Worm (Caenorhabditis elegans) whole organism, young adult: Measurements from ENCODE around the gene nas-13.

Experiments
- F10E7.11 ChIP-seq: sonication (generic microtip); optimal IDR thresholded peaks from 2 replicates; lab custom pipeline; 2017; ENCODE audit warnings: mild to moderate bottlenecking, missing genetic modification characterization, moderate library complexity, missing compliant biosample characterization
- F33H1.4 ChIP-seq: fragments of 200-800 bp; sonication (Bioruptor generic); IDR thresholded peaks from 2 replicates; pipeline ENCODE4 v1.3.6; 2022; ENCODE audit warnings: missing genetic modification reagents, missing genetic modification characterization, missing compliant biosample characterization
- egl-44 ChIP-seq: fragments of 200-800 bp; sonication (Bioruptor generic); IDR thresholded peaks from 2 replicates; pipeline ENCODE4 v1.3.6; 2022; ENCODE audit warnings: missing genetic modification reagents, missing genetic modification characterization, missing compliant biosample characterization
- unc-62 ChIP-seq: fragments of 150-350 bp; optimal IDR thresholded peaks from 2 replicates; lab custom pipeline; 2014; ENCODE audit warnings: missing biosample characterization, missing genetic modification reagents, missing genetic modification characterization

ce11 chrX:15415226-15415625 is 12.8 kb downstream of the nas-13 start, which contains the start of gene pqn-36:
- no peak for TF ChIP-seq unc-62
- no peak for TF ChIP-seq F33H1.4
- no peak for TF ChIP-seq F10E7.11 (tag; lab: Kevin White, UChicago)
- TF ChIP-seq egl-44 (GFP tag; lab: Robert Waterston, UW): no peak
